Worm (Caenorhabditis elegans): ENCODE measurements around the gene ckr-2.

DNA sequence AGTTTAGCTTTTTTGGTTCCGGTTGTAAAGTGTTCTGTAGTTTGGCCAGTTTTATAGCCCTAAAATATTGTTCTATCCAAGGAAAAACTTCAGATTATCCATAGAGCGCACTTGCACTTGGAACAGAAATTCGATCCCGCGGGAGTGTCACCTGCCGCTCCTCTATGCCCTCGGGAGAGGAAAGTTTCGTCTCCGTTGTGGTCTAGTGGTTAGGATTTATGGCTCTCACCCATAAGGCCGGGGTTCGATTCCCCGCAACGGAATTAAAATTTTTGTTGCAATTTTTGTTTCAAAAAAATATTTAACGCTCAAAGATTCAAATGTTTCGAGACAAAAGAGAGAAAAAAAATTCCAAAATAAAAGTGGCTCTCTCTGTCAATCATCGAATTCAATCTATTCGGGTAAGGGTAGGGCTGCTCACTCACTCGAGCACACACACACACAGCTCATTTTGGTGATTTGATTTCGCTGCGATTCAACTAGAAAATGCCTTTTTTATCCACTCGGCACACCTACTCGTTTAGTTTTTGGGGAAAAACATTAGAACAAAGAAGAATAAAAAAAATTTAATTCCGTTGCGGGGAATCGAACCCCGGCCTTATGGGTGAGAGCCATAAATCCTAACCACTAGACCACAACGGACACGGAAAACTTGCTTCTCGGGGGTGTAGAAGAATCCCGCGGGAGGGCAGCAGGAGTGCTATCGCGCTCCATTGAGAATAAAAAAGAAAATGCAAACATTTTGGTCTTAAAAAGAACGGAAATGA, 11.1 kb upstream of the ckr-2 start:
- no peak for TF ChIP-seq tra-4 (tag; optimal IDR thresholded peaks at IDR 0.05)
- no peak for TF ChIP-seq hmg-4 (GFP tag; optimal IDR thresholded peaks at IDR 0.05)

Measured in whole organism, early embryonic.